Fruit fly (Drosophila melanogaster) S2 (cell line): ENCODE results near the gene CG14455.
"Not testable (repeated sequence)": the region's sequence is repeated elsewhere in the genome, so short reads cannot be mapped to it uniquely, and the experiment has no call there.

Source experiments
- CG8478 ChIP-seq: fragments of >200 bp; optimal IDR thresholded peaks from 2 replicates; lab custom pipeline; 2018
- CTCF ChIP-seq, 2 experiments: fragments of >200 bp; optimal IDR thresholded peaks; 2 replicates each; lab custom pipeline; 2018

The CG14455 gene

DNA sequence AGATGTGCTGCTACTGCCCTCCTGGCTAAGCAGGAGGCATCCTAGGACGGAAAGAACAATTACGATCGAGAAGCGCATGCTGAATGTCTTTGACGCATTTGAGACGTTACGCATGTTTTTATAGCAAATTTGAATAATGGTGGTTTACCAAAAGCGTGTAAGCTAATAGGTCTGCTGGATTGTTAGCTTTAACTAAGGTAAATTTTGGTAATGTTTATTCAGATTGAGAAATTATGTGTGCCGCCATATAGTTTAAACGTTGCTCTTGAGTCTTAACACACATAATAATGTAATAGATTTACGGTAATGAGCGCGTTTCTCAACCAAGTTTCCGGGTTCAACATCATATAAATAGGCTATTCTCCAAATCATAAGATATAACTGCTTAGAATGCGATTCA, 6.8 kb upstream of the CG14455 start, which contains the start of the genes CG12546 and CG14453:
CG12546 (minus strand) TSS at position 101 of the 400 bp plus-strand sequence.
CG14453 (plus strand) TSS at position 372 of the 400 bp plus-strand sequence.
- TF ChIP-seq CTCF (optimal IDR thresholded peaks at IDR 0.05; lab: Kevin White, UChicago) (no peak), CG8478 (no peak)

DNA sequence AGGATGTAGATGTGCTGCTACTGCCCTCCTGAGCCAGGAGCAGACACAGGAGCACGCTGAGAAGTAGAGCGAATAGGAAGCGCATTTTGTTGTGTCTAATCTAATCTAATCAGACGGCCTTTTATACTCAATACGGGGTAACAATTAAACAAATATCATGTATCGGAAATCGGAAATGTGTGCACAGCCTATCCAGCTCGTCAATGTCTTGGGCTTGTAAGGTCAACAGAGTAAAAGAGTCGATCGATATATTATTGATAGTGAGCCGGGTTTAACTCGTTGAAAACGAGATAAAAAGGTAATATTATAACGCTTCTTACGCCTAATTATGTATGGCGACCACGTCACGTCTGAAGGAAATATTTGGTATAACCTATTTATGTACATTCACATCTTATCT, 5.5 kb upstream of the CG14455 start, which contains the start of gene CG14454:
CG14454 (minus strand) TSS at position 101 of the 400 bp plus-strand sequence.
- TF ChIP-seq CTCF (optimal IDR thresholded peaks at IDR 0.05; lab: Kevin White, UChicago); CG8478: not testable (repeated sequence)

DNA sequence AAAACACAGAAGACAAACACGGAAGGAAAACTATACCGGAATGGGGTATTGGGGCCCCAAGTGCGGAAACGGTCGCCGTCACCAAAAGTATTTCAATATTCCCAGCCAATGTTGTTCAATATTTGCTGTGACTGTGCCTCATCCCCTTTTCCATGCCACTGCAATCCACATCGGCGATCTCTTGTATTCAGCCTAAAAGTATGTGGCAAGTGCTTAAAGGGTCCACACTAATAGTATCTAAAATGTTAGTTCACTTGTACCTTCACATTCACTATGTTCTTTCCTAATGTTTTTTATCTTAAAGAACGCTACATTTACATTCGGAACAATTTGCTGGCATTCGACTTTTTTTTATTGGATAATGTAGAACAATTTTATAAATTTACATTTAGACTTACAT, 6.0 kb downstream of the CG14455 start:
- TF ChIP-seq CTCF (optimal IDR thresholded peaks at IDR 0.05; lab: Kevin White, UChicago) (peak in 1 of 2 experiments; percentile 8), CG8478 (no peak)

DNA sequence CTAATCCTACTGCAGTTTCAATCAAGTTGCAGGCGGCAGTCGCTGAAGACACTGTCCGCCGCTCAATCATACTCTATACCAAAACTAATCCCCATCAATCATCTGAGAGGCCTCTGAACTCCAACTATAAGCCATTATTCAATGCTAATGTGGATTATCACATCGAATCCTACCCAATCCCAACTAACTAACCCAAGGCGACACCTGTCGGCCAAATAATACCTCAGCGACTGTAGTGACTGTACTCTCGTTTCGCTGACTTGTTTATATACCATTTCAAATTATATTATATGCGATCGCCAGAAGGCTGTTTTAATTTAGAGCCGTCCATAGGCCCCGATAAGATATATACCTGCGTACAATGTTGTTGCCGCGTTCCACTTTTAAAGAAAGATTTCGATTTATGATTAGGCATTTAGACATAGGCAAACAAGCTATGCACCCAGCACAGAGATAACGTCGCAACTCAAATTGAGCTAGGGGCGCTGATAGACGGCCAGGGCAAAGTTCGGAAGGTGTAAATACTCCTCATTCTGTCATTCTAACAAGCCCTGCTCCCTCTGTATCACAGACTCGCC, 15.1 kb downstream of the CG14455 start:
- peak; percentile 72 to 73 for TF ChIP-seq CTCF (optimal IDR thresholded peaks at IDR 0.05; lab: Kevin White, UChicago)
- no peak for TF ChIP-seq CG8478

DNA sequence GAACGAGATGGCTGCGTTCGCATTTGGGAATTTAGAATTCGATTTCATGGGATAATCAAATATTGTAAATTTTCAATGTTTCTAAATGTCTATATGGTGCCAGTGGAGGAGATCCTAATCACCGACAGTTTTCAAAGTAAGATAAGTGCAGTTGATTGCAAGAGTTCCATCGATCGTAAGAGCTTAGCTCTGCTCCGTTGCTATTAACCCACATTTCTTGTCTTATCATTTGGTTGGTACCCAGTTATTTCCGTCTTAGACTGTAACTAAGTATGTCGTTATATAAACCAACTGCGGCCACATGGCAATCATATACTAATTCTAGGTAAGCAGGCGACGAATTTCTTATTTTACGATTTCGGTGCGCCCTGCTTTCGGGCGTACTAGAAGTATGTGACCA, 16.7 kb downstream of the CG14455 start:
- no peak for TF ChIP-seq CG8478
- TF ChIP-seq CTCF (optimal IDR thresholded peaks at IDR 0.05; lab: Kevin White, UChicago), result no peak

DNA sequence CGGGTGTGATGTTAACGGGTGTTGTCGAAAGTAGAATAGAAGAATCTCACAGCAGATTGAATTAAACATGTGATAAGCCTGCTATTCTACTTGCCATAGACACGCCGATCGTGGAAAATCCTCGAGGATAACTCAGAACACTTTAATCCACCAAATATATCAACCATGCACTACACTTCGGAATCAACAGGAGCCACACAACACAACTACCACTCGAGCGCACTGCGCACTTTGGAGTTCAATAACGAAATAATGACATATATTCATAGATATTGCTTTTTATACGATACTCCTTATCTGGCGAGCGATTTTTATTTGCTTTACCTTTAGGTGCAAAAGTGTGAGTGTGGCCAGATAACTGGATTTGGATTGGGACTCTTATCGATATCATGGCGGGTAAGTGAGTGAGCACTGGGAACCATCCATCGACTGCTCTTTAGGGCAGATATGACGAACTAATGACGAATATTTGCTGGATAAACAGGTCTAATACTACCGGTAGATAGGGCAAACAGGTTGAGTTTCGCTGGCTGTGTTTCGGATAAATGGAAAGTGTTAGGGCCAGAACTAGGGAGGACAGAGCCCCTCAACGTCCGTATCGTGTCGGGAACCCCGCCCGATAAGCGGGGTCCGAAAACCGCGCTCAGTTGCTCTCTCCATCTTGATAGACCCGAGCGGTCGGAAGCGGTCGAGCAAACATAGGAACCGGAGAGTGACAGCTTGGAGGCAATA, 17.4 kb downstream of the CG14455 start, which contains the start of gene Jhbp6:
Jhbp6 (plus strand) TSS at position 682 of the 732 bp plus-strand sequence.
- TF ChIP-seq CTCF (optimal IDR thresholded peaks at IDR 0.05; lab: Kevin White, UChicago) (no peak), CG8478 (no peak)

DNA sequence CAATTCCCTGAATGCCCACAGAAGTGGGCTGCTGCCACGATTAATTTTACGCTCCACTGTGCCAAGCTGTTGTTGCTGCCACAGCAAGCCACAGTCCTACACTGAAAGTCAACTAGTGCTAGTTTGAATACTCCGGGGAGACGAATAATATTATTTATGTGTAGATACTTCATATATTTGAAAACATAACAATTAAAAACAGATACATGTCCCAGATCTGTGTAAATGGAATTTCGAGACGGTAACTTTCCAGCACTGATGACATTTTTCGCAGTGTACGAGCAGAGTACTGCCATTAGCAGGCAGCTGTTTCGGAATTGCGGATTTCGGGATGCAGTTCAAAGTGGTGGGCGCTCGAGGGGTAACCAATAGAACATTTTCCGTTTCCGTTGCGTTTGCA, 21.8 kb downstream of the CG14455 start:
- TF ChIP-seq CG8478 (no peak), CTCF (optimal IDR thresholded peaks at IDR 0.05; lab: Kevin White, UChicago) (no peak)

DNA sequence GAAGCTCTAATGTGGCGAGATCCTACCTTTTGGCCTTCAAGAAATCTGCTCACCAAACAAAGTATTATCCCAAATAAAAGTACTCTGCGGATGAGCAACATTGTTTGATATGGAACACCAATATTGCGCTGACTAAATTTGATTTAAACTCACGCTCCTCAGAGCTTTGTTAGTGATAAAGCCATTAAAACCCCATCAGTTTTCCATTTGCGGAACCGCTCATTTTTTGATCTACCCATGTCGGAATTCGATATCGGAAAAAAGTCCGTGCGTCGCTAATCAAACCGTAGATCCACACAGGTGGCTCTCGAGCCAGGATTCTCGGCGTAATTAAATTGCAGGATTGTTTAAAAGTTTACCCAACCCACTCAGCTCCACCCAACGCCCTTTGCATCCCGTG, 34.5 kb downstream of the CG14455 start, which contains the start of gene CG33772:
CG33772 (minus strand) TSS at position 101 of the 400 bp plus-strand sequence.
- TF ChIP-seq CTCF (optimal IDR thresholded peaks at IDR 0.05; lab: Kevin White, UChicago) (no peak), CG8478 (no peak)

DNA sequence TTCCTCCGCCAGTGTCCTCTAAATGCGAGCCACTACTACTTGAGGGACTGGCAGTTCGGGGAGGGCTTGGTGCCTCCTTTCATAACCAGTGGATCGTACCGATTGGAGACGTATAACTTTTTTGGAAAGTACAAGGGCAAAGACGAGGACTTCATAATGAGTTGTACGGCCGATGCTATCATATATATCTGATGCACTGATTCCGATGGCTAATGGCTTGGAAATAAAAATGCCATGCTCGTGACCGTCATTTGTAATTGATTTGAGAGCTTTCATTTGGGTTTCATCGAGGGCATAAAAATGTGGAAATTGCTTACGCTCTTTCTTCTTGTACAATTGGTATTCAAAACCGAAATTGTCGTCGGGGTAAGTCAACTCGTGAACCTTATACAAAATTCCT, 37.8 kb downstream of the CG14455 start, which contains the start of gene CG33771:
CG33771 (plus strand) TSS at position 301 of the 400 bp plus-strand sequence.
- TF ChIP-seq CTCF (optimal IDR thresholded peaks at IDR 0.05; lab: Kevin White, UChicago) (no peak), CG8478 (no peak)

DNA sequence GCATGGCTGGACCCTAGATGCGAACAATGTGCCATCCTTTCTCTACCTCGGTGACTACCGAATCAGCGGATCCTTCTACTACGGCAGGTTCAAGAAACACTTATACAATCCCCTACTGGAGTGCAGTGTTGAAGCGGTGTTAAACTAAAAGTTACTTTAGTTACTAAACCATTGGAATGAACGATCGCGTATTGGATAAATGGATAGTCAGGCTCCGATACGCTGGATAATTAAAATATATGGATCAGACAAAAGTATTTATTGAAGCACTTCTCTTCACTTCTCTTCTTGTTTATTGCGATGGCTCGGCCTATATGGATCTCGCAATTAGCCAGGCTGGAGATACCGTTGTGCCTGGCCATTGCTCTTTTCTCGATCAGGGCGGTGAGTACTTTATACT, 38.5 kb downstream of the CG14455 start, which contains the start of gene CG33770:
CG33770 (plus strand) TSS at position 301 of the 400 bp plus-strand sequence.
- TF ChIP-seq CTCF (optimal IDR thresholded peaks at IDR 0.05; lab: Kevin White, UChicago) (no peak), CG8478 (no peak)

DNA sequence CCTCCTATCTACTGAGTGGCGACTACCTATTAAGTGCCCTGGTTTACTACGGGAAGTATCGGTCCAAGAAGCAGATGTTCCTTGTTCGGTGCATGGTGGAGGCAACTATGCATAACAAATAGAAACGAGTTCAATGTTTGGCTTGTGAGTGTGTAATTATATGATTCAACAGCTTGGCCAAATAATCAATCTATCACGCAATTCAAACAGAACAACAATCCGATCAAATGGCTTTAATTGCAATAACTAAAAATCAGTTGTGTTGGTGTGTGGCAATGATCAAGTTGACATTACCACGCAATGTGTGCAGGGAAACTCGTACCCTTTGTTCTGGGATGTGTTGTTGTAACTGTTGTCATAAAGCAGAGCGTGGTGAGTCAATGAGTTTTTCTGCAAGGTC, 39.3 kb downstream of the CG14455 start, which contains the start of gene CG33769:
CG33769 (plus strand) TSS at position 301 of the 400 bp plus-strand sequence.
- TF ChIP-seq CG8478 (no peak), CTCF (optimal IDR thresholded peaks at IDR 0.05; lab: Kevin White, UChicago) (no peak)

DNA sequence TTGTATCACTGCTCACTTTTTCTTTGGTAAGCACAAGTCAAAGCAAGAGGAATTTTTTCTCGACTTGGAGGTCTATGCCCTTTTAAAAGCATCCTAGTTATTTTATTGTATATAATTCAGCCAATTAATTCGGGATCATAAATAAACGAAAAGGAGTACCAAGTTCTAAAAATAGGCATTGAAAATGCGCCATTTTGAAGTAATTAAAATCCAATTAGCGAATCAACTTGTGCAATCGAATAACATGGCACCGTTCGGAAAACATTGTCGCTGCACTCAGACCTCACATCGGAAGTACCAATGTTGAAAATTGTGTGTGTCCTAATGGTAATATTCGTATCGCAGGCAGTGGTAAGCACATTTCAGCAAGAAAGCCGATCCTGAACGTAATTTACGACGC, 40.0 kb downstream of the CG14455 start, which contains the start of gene CG33768:
CG33768 (plus strand) TSS at position 301 of the 400 bp plus-strand sequence.
- no peak for TF ChIP-seq CTCF (optimal IDR thresholded peaks at IDR 0.05; lab: Kevin White, UChicago)
- TF ChIP-seq CG8478, result no peak

DNA sequence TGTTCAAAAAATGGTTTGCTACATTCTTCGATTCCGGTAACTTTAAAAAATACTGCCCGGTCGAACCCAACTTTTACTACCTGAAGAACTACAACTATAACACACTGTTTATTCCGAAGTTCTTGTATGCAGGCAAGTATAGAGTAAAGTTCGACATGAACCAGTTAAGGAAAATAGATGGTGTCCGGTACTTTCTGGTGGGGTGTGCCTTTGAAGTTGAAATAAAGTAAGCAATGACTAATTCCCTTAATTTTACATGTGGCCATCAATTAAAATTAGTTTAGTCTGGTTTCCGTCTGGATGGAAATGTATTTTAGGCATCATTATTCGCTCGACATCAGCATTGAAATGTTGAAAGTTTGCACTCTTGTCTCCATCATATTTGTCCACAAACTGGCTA, 40.9 kb downstream of the CG14455 start, which contains the start of gene CG33767:
CG33767 (plus strand) TSS at position 301 of the 400 bp plus-strand sequence.
- TF ChIP-seq CG8478, result no peak
- no peak for TF ChIP-seq CTCF (optimal IDR thresholded peaks at IDR 0.05; lab: Kevin White, UChicago)

DNA sequence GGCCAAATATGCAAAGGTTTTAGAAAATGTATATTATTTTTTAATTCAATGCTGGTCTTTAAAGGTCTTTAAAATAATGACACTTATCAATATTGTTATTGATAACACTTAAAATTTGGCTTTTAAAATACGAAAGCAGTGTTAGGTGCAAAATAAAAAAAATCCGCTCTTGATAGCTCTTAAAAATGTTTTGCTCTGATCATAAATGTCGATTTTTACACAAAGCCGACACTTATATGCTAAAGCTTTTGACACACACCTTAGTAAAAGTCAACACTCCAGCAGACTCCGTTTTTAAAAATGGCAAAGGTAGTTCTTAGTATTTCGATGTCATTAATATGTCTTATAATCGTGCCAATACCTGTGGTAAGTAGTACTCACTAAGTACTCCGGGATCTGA, 41.6 kb downstream of the CG14455 start, which contains the start of gene CG33766:
CG33766 (plus strand) TSS at position 301 of the 400 bp plus-strand sequence.
- TF ChIP-seq CG8478, result no peak
- TF ChIP-seq CTCF (optimal IDR thresholded peaks at IDR 0.05; lab: Kevin White, UChicago), result no peak

DNA sequence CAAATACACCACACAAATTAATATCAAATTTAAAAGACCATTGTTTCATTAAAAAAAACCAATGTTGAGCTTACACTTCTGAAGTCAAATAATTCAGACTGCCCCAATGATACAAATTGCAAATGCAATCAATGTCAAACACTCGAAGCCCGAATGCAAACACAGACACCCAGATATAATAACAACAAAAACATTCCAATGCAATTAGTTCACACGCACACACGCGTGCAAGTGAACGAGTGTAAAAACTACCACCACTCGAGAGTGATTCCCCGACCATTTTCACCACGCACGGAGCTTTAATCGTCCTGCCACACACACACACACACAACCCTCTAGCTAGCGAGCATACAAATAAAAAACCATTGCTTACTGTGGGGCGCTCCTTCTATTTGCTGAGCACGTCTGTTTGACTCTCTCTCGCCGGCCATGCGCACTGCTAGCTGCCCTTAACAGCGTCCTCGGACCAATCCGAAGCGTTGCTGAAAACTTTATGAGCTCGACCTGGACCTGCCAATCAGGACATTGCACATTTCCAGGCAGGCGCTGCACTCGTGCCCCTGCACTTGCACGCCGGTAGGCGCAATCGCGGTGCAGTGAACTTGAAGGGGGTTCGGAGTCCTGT, 44.5 kb downstream of the CG14455 start:
- TF ChIP-seq CTCF (optimal IDR thresholded peaks at IDR 0.05; lab: Kevin White, UChicago), result no peak
- TF ChIP-seq CG8478, result no peak
